Fruit fly (Drosophila melanogaster): ENCODE results near the gene tld.

The tld gene

dm6 chr3R:24771273-24772231, 22.0 kb downstream of the tld start, which contains the start of gene CG42331 (continued):
- peak; percentile 87 for TF ChIP-seq sens (GFP tag)
- TF ChIP-seq CG34376 (GFP tag; optimal IDR thresholded peaks at IDR 0.05) = peak; percentile 80
- no peak for TF ChIP-seq ftz-f1 (GFP tag; optimal IDR thresholded peaks at IDR 0.05)
- peak; percentile 54 for TF ChIP-seq CG10209 (GFP tag; optimal IDR thresholded peaks at IDR 0.05)
- no peak for TF ChIP-seq Elba2 (GFP tag; optimal IDR thresholded peaks at IDR 0.05)
- 0 out of 3 replicates have a peak, but pooled peaks have one; percentile 50 for TF ChIP-seq CG34422 (GFP tag; IDR thresholded peaks at IDR 0.05)
- TF ChIP-seq Oli (tag; optimal IDR thresholded peaks at IDR 0.05) = peak; percentile 74
- TF ChIP-seq nerfin-2 (GFP tag; IDR thresholded peaks at IDR 0.05; ENCODE audit: partially characterized antibody) = no peak
- TF ChIP-seq CG4730 (GFP tag; IDR thresholded peaks at IDR 0.05) = no peak
- peak; percentile 69 for TF ChIP-seq CG17361 (GFP tag; IDR thresholded peaks at IDR 0.05)
- TF ChIP-seq az2 (GFP tag; optimal IDR thresholded peaks at IDR 0.05) = peak; percentile 32
- no peak for TF ChIP-seq sna (GFP tag; IDR thresholded peaks at IDR 0.05; ENCODE audit: partially characterized antibody)
- peak; percentile 15 for TF ChIP-seq ewg (GFP tag; optimal IDR thresholded peaks at IDR 0.05)
- peak; percentile 39 for TF ChIP-seq Antp (GFP tag; optimal IDR thresholded peaks at IDR 0.05)
- TF ChIP-seq CG17912 (GFP tag; optimal IDR thresholded peaks at IDR 0.05) = no peak
- no peak for TF ChIP-seq ac (GFP tag; optimal IDR thresholded peaks at IDR 0.05)
- TF ChIP-seq tll (GFP tag; optimal IDR thresholded peaks at IDR 0.05) = no peak
- no peak for TF ChIP-seq CG11456 (GFP tag; IDR thresholded peaks at IDR 0.05)
- peak; percentile 46 for TF ChIP-seq CG12391 (tag; optimal IDR thresholded peaks at IDR 0.05)
- TF ChIP-seq fru (optimal IDR thresholded peaks at IDR 0.05) = no peak
- TF ChIP-seq Awh (GFP tag; IDR thresholded peaks at IDR 0.05) = no peak
- TF ChIP-seq prd (optimal IDR thresholded peaks at IDR 0.05) = no peak
- TF ChIP-seq prd (GFP tag; IDR thresholded peaks at IDR 0.05) = 0 out of 3 replicates have a peak, but pooled peaks have one; percentile 38
- TF ChIP-seq wor (GFP tag; IDR thresholded peaks at IDR 0.05) = 0 out of 2 replicates have a peak, but pooled peaks have one; percentile 15
- no peak for TF ChIP-seq hkb (optimal IDR thresholded peaks at IDR 0.05)
- peak; percentile 61 for TF ChIP-seq hkb (GFP tag; IDR thresholded peaks at IDR 0.05)
- peak in 1 of 2 experiments; percentile 61 for TF ChIP-seq eve (GFP tag; optimal IDR thresholded peaks at IDR 0.05)
- peak; percentile 23 for TF ChIP-seq CG5245 (GFP tag; optimal IDR thresholded peaks at IDR 0.05)
- peak; percentile 76 for TF ChIP-seq Sox102F (GFP tag; optimal IDR thresholded peaks at IDR 0.05)
- peak; percentile 78 for TF ChIP-seq lab (GFP tag; optimal IDR thresholded peaks at IDR 0.05)
- TF ChIP-seq Fer3 (tag; optimal IDR thresholded peaks at IDR 0.05) = peak; percentile 60
- no peak for TF ChIP-seq br (optimal IDR thresholded peaks at IDR 0.05)
- TF ChIP-seq CG6175 (GFP tag; IDR thresholded peaks at IDR 0.05) = peak; percentile 18; the same call in 1 of the 3 replicates
- no peak for TF ChIP-seq pros (GFP tag; optimal IDR thresholded peaks at IDR 0.05)
- TF ChIP-seq CG18764 (GFP tag; optimal IDR thresholded peaks at IDR 0.05) = peak; percentile 17
- peak; percentile 8 for TF ChIP-seq CG17568 (GFP tag; optimal IDR thresholded peaks at IDR 0.05)
- TF ChIP-seq CG12942 (GFP tag; optimal IDR thresholded peaks at IDR 0.05) = no peak
- TF ChIP-seq salm (tag; optimal IDR thresholded peaks at IDR 0.05) = peak; percentile 52
- TF ChIP-seq Atf6 (GFP tag; IDR thresholded peaks at IDR 0.05) = peak; percentile 56; the same call in 1 of the 2 replicates
- TF ChIP-seq Tbp (GFP tag; optimal IDR thresholded peaks at IDR 0.05) = no peak
- TF ChIP-seq CG4820 (GFP tag; optimal IDR thresholded peaks at IDR 0.05) = peak; percentile 54
- peak; percentile 62; the same call in 2 of the 3 replicates for TF ChIP-seq CG11695 (GFP tag; IDR thresholded peaks at IDR 0.05)
- peak; percentile 51 for TF ChIP-seq CG1792 (GFP tag; optimal IDR thresholded peaks at IDR 0.05)
- peak; percentile 46 to 71 for TF ChIP-seq Hr51 (GFP tag; optimal IDR thresholded peaks at IDR 0.05)
- TF ChIP-seq pan (optimal IDR thresholded peaks at IDR 0.05) = no peak
- TF ChIP-seq pan (GFP tag; optimal IDR thresholded peaks at IDR 0.05 in 1 of 2, IDR thresholded peaks at IDR 0.05 in 1 of 2) = peak in 1 of 2 experiments; percentile 43
- peak; percentile 46 for TF ChIP-seq Dip3 (GFP tag; optimal IDR thresholded peaks at IDR 0.05)
- peak; percentile 32; the same call in 1 of the 2 replicates for TF ChIP-seq MBD-R2 (GFP tag; IDR thresholded peaks at IDR 0.05)
- TF ChIP-seq CG14441 (GFP tag; IDR thresholded peaks at IDR 0.05) = peak; percentile 65; the same call in 1 of the 2 replicates

Measured in whole organism, embryonic.